Fruit fly (Drosophila melanogaster) whole organism, embryonic: Measurements from ENCODE around the gene CG18213.

Experiments used
- B-H2 ChIP-seq: fragments of 200-800 bp; sonication (Bioruptor generic); optimal IDR thresholded peaks from 2 replicates; lab custom pipeline; 2018; ENCODE audit warnings: missing biosample characterization, mild to moderate bottlenecking, missing genetic modification characterization
- CG11696 ChIP-seq: fragments of 200-800 bp; sonication (Bioruptor generic); IDR thresholded peaks from 2 replicates; pipeline ENCODE4 v1.3.6; 2022; ENCODE audit warnings: missing biosample characterization, missing genetic modification characterization
- CG12299 ChIP-seq: fragments of 200-800 bp; sonication (Bioruptor generic); optimal IDR thresholded peaks from 2 replicates; lab custom pipeline; 2018; ENCODE audit warnings: missing biosample characterization, mild to moderate bottlenecking, missing genetic modification characterization
- CG13123 ChIP-seq: fragments of 200-800 bp; sonication (Bioruptor generic); optimal IDR thresholded peaks from 2 replicates; lab custom pipeline; 2016; ENCODE audit warnings: missing biosample characterization, missing genetic modification characterization
- CG13424 ChIP-seq: fragments of 200-800 bp; sonication (Bioruptor generic); optimal IDR thresholded peaks from 2 replicates; lab custom pipeline; 2019; ENCODE audit warnings: missing biosample characterization, mild to moderate bottlenecking, missing genetic modification characterization, moderate library complexity
- CG14441 ChIP-seq: fragments of 200-800 bp; sonication (Bioruptor generic); IDR thresholded peaks from 2 replicates; pipeline ENCODE4 v1.3.6; 2022; ENCODE audit warnings: missing biosample characterization, missing genetic modification characterization
- CG1529 ChIP-seq: fragments of 200-800 bp; sonication (Bioruptor generic); optimal IDR thresholded peaks from 3 replicates; lab custom pipeline; 2018; ENCODE audit warnings: missing biosample characterization, missing genetic modification characterization
- CG15514 ChIP-seq: fragments of 200-800 bp; sonication (Bioruptor generic); optimal IDR thresholded peaks from 3 replicates; lab custom pipeline; 2017; ENCODE audit warnings: missing biosample characterization, missing genetic modification characterization, mild to moderate bottlenecking, moderate library complexity, missing genetic modification reagents
- CG17385 ChIP-seq: fragments of 200-800 bp; sonication (Bioruptor generic); optimal IDR thresholded peaks from 3 replicates; lab custom pipeline; 2018; ENCODE audit warnings: missing biosample characterization, mild to moderate bottlenecking, missing genetic modification characterization
- CG18619 ChIP-seq: fragments of 200-800 bp; sonication (Bioruptor generic); optimal IDR thresholded peaks from 3 replicates; lab custom pipeline; 2017; ENCODE audit warnings: missing biosample characterization, mild to moderate bottlenecking, missing genetic modification characterization
- CG5953 ChIP-seq: fragments of 200-800 bp; sonication (Bioruptor generic); IDR thresholded peaks from 2 replicates; pipeline ENCODE4 v1.3.6; 2022; ENCODE audit warnings: missing biosample characterization, missing genetic modification characterization
- CG7271 ChIP-seq: fragments of 200-800 bp; sonication (Bioruptor generic); optimal IDR thresholded peaks from 2 replicates; lab custom pipeline; 2018; ENCODE audit warnings: missing biosample characterization, mild to moderate bottlenecking, missing genetic modification characterization, moderate library complexity
- CG7556 ChIP-seq: fragments of 200-800 bp; sonication (Bioruptor generic); optimal IDR thresholded peaks from 2 replicates; lab custom pipeline; 2017; ENCODE audit warnings: missing biosample characterization, mild to moderate bottlenecking, missing genetic modification characterization
- CG7786 ChIP-seq: fragments of 200-800 bp; sonication (Bioruptor generic); optimal IDR thresholded peaks from 2 replicates; lab custom pipeline; 2016; ENCODE audit warnings: missing biosample characterization, missing genetic modification characterization
- CG9876 ChIP-seq: fragments of 200-800 bp; sonication (Bioruptor generic); optimal IDR thresholded peaks from 2 replicates; lab custom pipeline; 2016; ENCODE audit warnings: missing biosample characterization, missing genetic modification characterization
- CoRest ChIP-seq: fragments of 200-800 bp; sonication (Bioruptor generic); optimal IDR thresholded peaks from 3 replicates; lab custom pipeline; 2018; ENCODE audit warnings: missing biosample characterization, mild to moderate bottlenecking, missing genetic modification characterization, moderate library complexity
- D ChIP-seq, 2 experiments: fragments of 200-800 bp in 1 of 2; fragments of >200 bp in 1 of 2; sonication (Bioruptor generic) in 1 of 2; optimal IDR thresholded peaks; 2 replicates in 1 of 2; 3 replicates in 1 of 2; lab custom pipeline; 2017; ENCODE audit warnings: mild to moderate bottlenecking in 1 of 2, missing biosample characterization in 1 of 2, missing genetic modification characterization in 1 of 2, missing genetic modification reagents in 1 of 2
- D19B ChIP-seq: fragments of 200-800 bp; sonication (Bioruptor generic); optimal IDR thresholded peaks from 2 replicates; lab custom pipeline; 2017; ENCODE audit warnings: missing biosample characterization, mild to moderate bottlenecking, missing genetic modification characterization
- Dek ChIP-seq: fragments of 200-800 bp; sonication (Bioruptor generic); optimal IDR thresholded peaks from 3 replicates; lab custom pipeline; 2019; ENCODE audit warnings: missing biosample characterization, mild to moderate bottlenecking, missing genetic modification characterization, moderate library complexity
- Dip2 ChIP-seq: fragments of 200-800 bp; sonication (Bioruptor generic); IDR thresholded peaks from 2 replicates; pipeline ENCODE4 v1.3.6; 2022; ENCODE audit warnings: missing biosample characterization, missing genetic modification characterization
- Drgx ChIP-seq: fragments of 200-800 bp; sonication (Bioruptor generic); IDR thresholded peaks from 2 replicates; pipeline ENCODE4 v1.3.6; 2022; ENCODE audit warnings: missing biosample characterization, missing genetic modification characterization
- Hmx ChIP-seq: fragments of 200-800 bp; sonication (Bioruptor generic); optimal IDR thresholded peaks from 2 replicates; lab custom pipeline; 2016; ENCODE audit warnings: missing biosample characterization, missing genetic modification characterization
- Hsf ChIP-seq: fragments of 200-800 bp; sonication (Bioruptor generic); optimal IDR thresholded peaks from 3 replicates; lab custom pipeline; 2016; ENCODE audit warnings: missing biosample characterization, missing genetic modification characterization
- Max ChIP-seq: fragments of 200-800 bp; sonication (Bioruptor generic); optimal IDR thresholded peaks from 2 replicates; lab custom pipeline; 2016; ENCODE audit warnings: missing biosample characterization, mild to moderate bottlenecking, missing genetic modification characterization
- Neu2 ChIP-seq: fragments of 200-800 bp; sonication (Bioruptor generic); optimal IDR thresholded peaks from 3 replicates; lab custom pipeline; 2016; ENCODE audit warnings: missing biosample characterization, missing genetic modification characterization, borderline replicate concordance
- PHDP ChIP-seq: fragments of 200-800 bp; sonication (Bioruptor generic); optimal IDR thresholded peaks from 3 replicates; lab custom pipeline; 2018; ENCODE audit warnings: missing biosample characterization, mild to moderate bottlenecking, missing genetic modification characterization, moderate library complexity
- Six4 ChIP-seq: fragments of 200-800 bp; sonication (Bioruptor generic); optimal IDR thresholded peaks from 2 replicates; lab custom pipeline; 2016; ENCODE audit warnings: missing biosample characterization, missing genetic modification characterization
- Ssrp ChIP-seq: fragments of 200-800 bp; sonication (Bioruptor generic); optimal IDR thresholded peaks from 2 replicates; lab custom pipeline; 2018; ENCODE audit warnings: missing biosample characterization, mild to moderate bottlenecking, missing genetic modification characterization, moderate library complexity
- Taf1 ChIP-seq: fragments of 200-800 bp; sonication (Bioruptor generic); IDR thresholded peaks from 2 replicates; pipeline ENCODE4 v1.3.6; 2022; ENCODE audit warnings: missing biosample characterization, missing genetic modification characterization
- cg ChIP-seq: fragments of 200-800 bp; sonication (Bioruptor generic); optimal IDR thresholded peaks from 3 replicates; lab custom pipeline; 2019; ENCODE audit warnings: missing biosample characterization, mild to moderate bottlenecking, missing genetic modification characterization, moderate library complexity
- dan ChIP-seq: fragments of 200-800 bp; sonication (Bioruptor generic); IDR thresholded peaks from 2 replicates; pipeline ENCODE4 v1.3.6; 2022; ENCODE audit warnings: missing biosample characterization, missing genetic modification characterization
- danr ChIP-seq: fragments of 200-800 bp; sonication (Bioruptor generic); IDR thresholded peaks from 2 replicates; pipeline ENCODE4 v1.3.6; 2022; ENCODE audit warnings: missing biosample characterization, missing genetic modification characterization
- dati ChIP-seq: fragments of 200-800 bp; sonication (Bioruptor generic); IDR thresholded peaks from 2 replicates; pipeline ENCODE4 v1.3.6; 2022; ENCODE audit warnings: missing biosample characterization, missing genetic modification characterization
- dmrt99B ChIP-seq: fragments of 200-800 bp; sonication (Bioruptor generic); optimal IDR thresholded peaks from 2 replicates; lab custom pipeline; 2018; ENCODE audit warnings: missing biosample characterization, mild to moderate bottlenecking, missing genetic modification characterization, moderate library complexity
- dysf ChIP-seq: fragments of 200-800 bp; sonication (Bioruptor generic); IDR thresholded peaks from 3 replicates; pipeline ENCODE4 v1.3.6; 2022; ENCODE audit warnings: missing biosample characterization, missing genetic modification characterization
- eve ChIP-seq, 2 experiments: fragments of >200 bp; optimal IDR thresholded peaks; 2 replicates each; lab custom pipeline; 2017; ENCODE audit warnings: missing biosample characterization in 2 of 2, missing genetic modification characterization in 2 of 2
- hbn ChIP-seq: fragments of 200-800 bp; sonication (Bioruptor generic); IDR thresholded peaks from 2 replicates; pipeline ENCODE4 v1.3.6; 2022; ENCODE audit warnings: missing biosample characterization, missing genetic modification characterization; ENCODE audit not compliant: partially characterized antibody
- inv ChIP-seq: fragments of 200-800 bp; sonication (Bioruptor generic); IDR thresholded peaks from 2 replicates; pipeline ENCODE4 v1.3.6; 2022; ENCODE audit warnings: missing biosample characterization, missing genetic modification characterization; ENCODE audit not compliant: partially characterized antibody
- nau ChIP-seq: fragments of 200-800 bp; sonication (Bioruptor generic); optimal IDR thresholded peaks from 3 replicates; lab custom pipeline; 2017; ENCODE audit warnings: missing biosample characterization, mild to moderate bottlenecking, missing genetic modification characterization, missing genetic modification reagents
- nerfin-2 ChIP-seq: fragments of 200-800 bp; sonication (Bioruptor generic); IDR thresholded peaks from 2 replicates; pipeline ENCODE4 v1.3.6; 2022; ENCODE audit warnings: missing biosample characterization, missing genetic modification characterization; ENCODE audit not compliant: partially characterized antibody
- nmo ChIP-seq: fragments of 200-800 bp; sonication (Bioruptor generic); optimal IDR thresholded peaks from 2 replicates; lab custom pipeline; 2018; ENCODE audit warnings: missing biosample characterization, mild to moderate bottlenecking, missing genetic modification characterization, moderate library complexity
- oc ChIP-seq: fragments of 200-800 bp; sonication (Bioruptor generic); optimal IDR thresholded peaks from 2 replicates; lab custom pipeline; 2018; ENCODE audit warnings: missing biosample characterization, mild to moderate bottlenecking, missing genetic modification characterization, moderate library complexity
- odd ChIP-seq: fragments of 200-800 bp; sonication (Bioruptor generic); optimal IDR thresholded peaks from 2 replicates; lab custom pipeline; 2017; ENCODE audit warnings: missing biosample characterization, mild to moderate bottlenecking, missing genetic modification characterization
- onecut ChIP-seq: fragments of 200-800 bp; sonication (Bioruptor generic); IDR thresholded peaks from 2 replicates; pipeline ENCODE4 v1.3.6; 2022; ENCODE audit warnings: missing biosample characterization, missing genetic modification characterization
- schlank ChIP-seq: fragments of 200-800 bp; sonication (Bioruptor generic); optimal IDR thresholded peaks from 2 replicates; lab custom pipeline; 2018; ENCODE audit warnings: missing biosample characterization, mild to moderate bottlenecking, missing genetic modification characterization
- seq ChIP-seq: fragments of 200-800 bp; sonication (Bioruptor generic); IDR thresholded peaks from 2 replicates; pipeline ENCODE4 v1.3.6; 2022; ENCODE audit warnings: missing biosample characterization, missing genetic modification characterization
- toy ChIP-seq: fragments of 200-800 bp; sonication (Bioruptor generic); IDR thresholded peaks from 2 replicates; pipeline ENCODE4 v1.3.6; 2022; ENCODE audit warnings: missing biosample characterization, missing genetic modification characterization
- twi ChIP-seq: fragments of 200-800 bp; optimal IDR thresholded peaks from 2 replicates; lab custom pipeline; 2019; ENCODE audit warnings: missing biosample characterization, mild to moderate bottlenecking, missing genetic modification characterization, moderate library complexity
- vvl ChIP-seq: fragments of 200-800 bp; sonication (Bioruptor generic); IDR thresholded peaks from 2 replicates; pipeline ENCODE4 v1.3.6; 2022; ENCODE audit warnings: missing biosample characterization, missing genetic modification characterization
- zfh2 ChIP-seq: fragments of 200-800 bp; sonication (Bioruptor generic); optimal IDR thresholded peaks from 2 replicates; lab custom pipeline; 2016; ENCODE audit warnings: missing biosample characterization, missing genetic modification characterization

CG18213 gene

DNA sequence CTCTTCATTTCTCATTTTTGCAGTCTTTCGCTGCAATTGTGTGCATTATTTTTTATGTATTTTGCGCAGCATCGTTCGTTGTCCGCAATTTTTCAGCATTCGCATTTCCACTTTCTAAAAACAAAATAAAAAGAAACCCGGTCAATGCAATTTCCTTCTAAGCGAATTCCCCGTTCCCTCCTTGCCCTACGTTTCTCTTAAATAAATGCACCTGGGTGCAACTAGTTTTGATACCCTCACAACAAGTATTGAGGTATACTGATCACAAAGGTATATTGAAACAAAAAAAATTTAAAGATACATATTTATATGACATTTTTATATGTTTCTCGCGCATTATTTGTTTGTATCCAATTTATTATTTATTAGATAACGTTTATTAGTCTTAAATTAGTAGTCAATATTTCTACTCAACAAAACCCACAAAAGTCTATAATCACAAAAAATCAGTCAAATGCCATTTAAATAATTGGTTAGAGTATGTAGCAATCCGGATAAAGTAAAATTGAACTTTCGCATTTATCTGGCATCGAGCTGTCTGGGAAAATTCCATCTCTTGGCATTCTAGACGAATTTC, 41.4 kb upstream of the CG18213 start (continued):
- TF ChIP-seq CG15514, result no peak
- TF ChIP-seq dan, result no peak
- no peak for TF ChIP-seq Hsf (GFP tag; lab: Kevin White, UChicago)
- no peak for TF ChIP-seq hbn
- TF ChIP-seq D19B (GFP tag; lab: Kevin White, UChicago), result no peak
- TF ChIP-seq CG14441, result no peak
- TF ChIP-seq Dip2 (GFP tag; lab: Robert Waterston, UW), result no peak
- no peak for TF ChIP-seq danr
- no peak for TF ChIP-seq CG5953 (GFP tag; lab: Robert Waterston, UW)
- TF ChIP-seq Neu2 (GFP tag; lab: Kevin White, UChicago), result no peak
- peak; percentile 12 for TF ChIP-seq PHDP (tag; lab: Kevin White, UChicago)
- TF ChIP-seq CoRest (tag; lab: Kevin White, UChicago), result peak; percentile 30
- no peak for TF ChIP-seq D (optimal IDR thresholded peaks at IDR 0.05; lab: Kevin White, UChicago)
- TF ChIP-seq D (GFP tag; optimal IDR thresholded peaks at IDR 0.05; lab: Kevin White, UChicago), result peak; percentile 12
- TF ChIP-seq CG13424 (tag; lab: Kevin White, UChicago), result peak; percentile 42
- TF ChIP-seq nau (GFP tag; lab: Kevin White, UChicago), result no peak
- TF ChIP-seq nmo (GFP tag; lab: Kevin White, UChicago), result peak; percentile 53
- TF ChIP-seq onecut (GFP tag; lab: Robert Waterston, UW), result no peak
- TF ChIP-seq CG12299 (tag; lab: Kevin White, UChicago), result no peak
- no peak for TF ChIP-seq toy (GFP tag; lab: Robert Waterston, UW)
- no peak for TF ChIP-seq CG9876 (GFP tag; lab: Kevin White, UChicago)
- no peak for TF ChIP-seq CG1529 (GFP tag; lab: Kevin White, UChicago)
- peak; percentile 42 for TF ChIP-seq Ssrp
- no peak for TF ChIP-seq Dek (tag; lab: Kevin White, UChicago)
- TF ChIP-seq Drgx (GFP tag; lab: Robert Waterston, UW), result peak; percentile 84
- TF ChIP-seq odd (GFP tag; lab: Kevin White, UChicago), result no peak
- TF ChIP-seq Six4 (GFP tag; lab: Kevin White, UChicago), result no peak
- TF ChIP-seq schlank (tag; lab: Kevin White, UChicago), result no peak
- no peak for TF ChIP-seq CG7786 (GFP tag; lab: Kevin White, UChicago)
- no peak for TF ChIP-seq CG18619 (GFP tag; lab: Kevin White, UChicago)
- TF ChIP-seq twi (tag; lab: Kevin White, UChicago), result no peak
- no peak for TF ChIP-seq zfh2 (GFP tag; lab: Kevin White, UChicago)
- no peak for TF ChIP-seq cg (GFP tag; lab: Kevin White, UChicago)
- TF ChIP-seq CG17385 (GFP tag; lab: Kevin White, UChicago), result no peak
- TF ChIP-seq Taf1 (GFP tag; lab: Robert Waterston, UW), result no peak
- no peak for TF ChIP-seq inv
- TF ChIP-seq dati (GFP tag; lab: Robert Waterston, UW), result no peak
- no peak for TF ChIP-seq B-H2 (GFP tag; lab: Kevin White, UChicago)
- no peak for TF ChIP-seq CG7556 (GFP tag; lab: Kevin White, UChicago)
- no peak for TF ChIP-seq nerfin-2 (GFP tag; lab: Robert Waterston, UW)
- no peak for TF ChIP-seq CG11696 (GFP tag; lab: Robert Waterston, UW)
- TF ChIP-seq CG13123 (GFP tag; lab: Kevin White, UChicago), result no peak
- TF ChIP-seq dysf (GFP tag; lab: Robert Waterston, UW), result no peak
- TF ChIP-seq vvl (GFP tag; lab: Robert Waterston, UW), result 0 out of 2 replicates have a peak, but pooled peaks have one; percentile 9
- TF ChIP-seq CG7271, result no peak
- no peak for TF ChIP-seq eve (GFP tag; optimal IDR thresholded peaks at IDR 0.05; lab: Kevin White, UChicago)
- no peak for TF ChIP-seq Hmx (GFP tag; lab: Kevin White, UChicago)
- no peak for TF ChIP-seq seq (GFP tag; lab: Robert Waterston, UW)
- TF ChIP-seq oc, result no peak
- no peak for TF ChIP-seq Max (GFP tag; lab: Kevin White, UChicago)
- no peak for TF ChIP-seq dmrt99B
